Fruit fly (Drosophila melanogaster): Measurements from ENCODE around the gene dsx.

The dsx gene

dm6 chr3R:7902313-7902872 is 64.8 kb downstream of the dsx start, which contains the start of gene mRpS9:
Gene mRpS9 (minus strand): TSS chr3R:7902667.
- TF ChIP-seq CTCF (optimal IDR thresholded peaks at IDR 0.05), result no peak
- TF ChIP-seq CG8478 (optimal IDR thresholded peaks at IDR 0.05), result no peak

dm6 chr3R:7899277-7899676 is 67.9 kb downstream of the dsx start:
- no peak for TF ChIP-seq CTCF (optimal IDR thresholded peaks at IDR 0.05)
- no peak for TF ChIP-seq CG8478 (optimal IDR thresholded peaks at IDR 0.05)

dm6 chr3R:7895457-7895856 is 71.8 kb downstream of the dsx start:
- TF ChIP-seq CG8478 (optimal IDR thresholded peaks at IDR 0.05) (no peak), CTCF (optimal IDR thresholded peaks at IDR 0.05) (no peak)

DNA sequence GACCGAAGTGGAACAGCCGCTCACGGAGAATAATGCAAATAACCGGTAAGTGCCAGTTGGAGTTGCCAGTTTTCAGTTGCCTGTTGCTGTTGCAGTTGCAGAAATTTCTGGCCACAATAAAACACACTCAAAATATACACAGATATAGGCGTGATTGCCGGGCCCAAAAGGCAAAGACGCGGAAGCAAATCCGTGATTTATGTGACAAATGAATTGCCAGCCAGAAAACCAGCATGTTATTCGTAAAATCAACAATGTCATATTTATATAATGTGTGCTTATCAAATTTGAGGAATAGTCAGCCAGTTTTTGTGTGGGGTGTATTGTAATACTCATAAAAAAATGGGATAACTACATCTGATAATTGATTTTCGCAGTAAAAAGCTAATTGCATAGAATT is 72.6 kb downstream of the dsx start:
- TF ChIP-seq CG8478 (optimal IDR thresholded peaks at IDR 0.05), result no peak
- TF ChIP-seq CTCF (optimal IDR thresholded peaks at IDR 0.05), result no peak

DNA sequence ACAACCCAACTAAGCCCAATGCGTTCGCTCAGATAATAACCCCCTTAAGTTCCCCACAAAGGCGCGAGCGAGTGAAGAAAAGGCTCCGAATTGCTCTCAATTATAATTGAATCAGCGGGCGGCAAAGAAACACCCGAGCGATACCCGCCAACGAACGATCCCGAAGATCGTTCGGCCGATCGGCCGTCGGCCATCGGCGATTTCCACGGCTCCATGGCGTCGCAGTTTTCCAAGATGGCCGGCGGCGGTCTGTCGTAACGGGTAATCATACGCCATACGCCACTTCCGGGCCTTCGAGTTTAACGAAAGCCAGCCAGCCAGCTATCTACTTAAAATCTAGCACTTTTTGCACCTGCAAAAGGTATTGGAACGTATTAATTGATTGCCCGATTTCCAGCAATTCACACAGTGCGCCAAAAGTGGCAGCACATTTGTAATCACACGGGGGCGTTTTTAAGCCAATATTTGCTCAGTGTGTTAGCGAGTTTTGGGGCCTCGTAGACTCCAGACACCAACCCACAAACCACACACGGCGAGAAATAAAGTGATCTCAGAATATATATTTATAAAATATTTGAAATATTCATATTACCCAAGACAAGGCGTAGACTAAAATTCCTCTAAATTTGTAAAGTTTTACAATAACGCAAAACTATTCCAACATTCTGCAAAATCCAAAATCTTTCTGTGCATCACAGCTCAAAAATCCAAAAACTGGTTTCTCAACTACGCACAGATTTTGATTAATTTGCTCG is 74.8 kb downstream of the dsx start:
- TF ChIP-seq CTCF (optimal IDR thresholded peaks at IDR 0.05) (no peak), CG8478 (optimal IDR thresholded peaks at IDR 0.05) (no peak)

DNA sequence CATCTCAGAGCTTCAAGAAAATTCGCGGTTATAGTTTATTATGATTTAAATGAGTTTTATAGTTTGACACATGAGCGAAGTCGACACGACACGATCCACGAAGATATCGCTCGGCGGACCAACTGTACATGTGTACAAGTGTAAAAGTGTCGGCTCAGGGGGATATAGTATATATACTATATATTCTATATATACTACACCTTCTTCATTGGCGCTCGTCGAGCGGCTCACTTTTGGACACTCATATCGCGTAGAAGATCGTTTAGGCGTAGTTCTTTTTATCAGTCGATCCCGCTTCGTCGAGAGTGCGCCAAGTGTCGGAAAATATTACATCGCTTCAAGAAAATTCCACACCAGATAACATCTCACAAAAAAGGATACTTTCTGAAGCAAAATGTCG is 76.2 kb downstream of the dsx start, which contains the start of gene wtrw:
wtrw (plus strand) TSS at position 301 of the 400 bp plus-strand sequence.
- TF ChIP-seq CTCF (optimal IDR thresholded peaks at IDR 0.05), result no peak
- TF ChIP-seq CG8478 (optimal IDR thresholded peaks at IDR 0.05), result no peak

dm6 chr3R:7886859-7887190 is 80.4 kb downstream of the dsx start, which contains the start of gene ArgRS-m:
Gene ArgRS-m (plus strand): TSS chr3R:7887045.
- peak in 1 of 2 experiments; percentile 8 for TF ChIP-seq CTCF (optimal IDR thresholded peaks at IDR 0.05)
- TF ChIP-seq CG8478 (optimal IDR thresholded peaks at IDR 0.05), result no peak

dm6 chr3R:7886167-7886858 is 80.9 kb downstream of the dsx start, which contains the start of gene CG17816:
Gene CG17816 (minus strand): TSS chr3R:7886733.
- TF ChIP-seq CTCF (optimal IDR thresholded peaks at IDR 0.05), result peak in 1 of 2 experiments; percentile 23
- TF ChIP-seq CG8478 (optimal IDR thresholded peaks at IDR 0.05), result no peak

DNA sequence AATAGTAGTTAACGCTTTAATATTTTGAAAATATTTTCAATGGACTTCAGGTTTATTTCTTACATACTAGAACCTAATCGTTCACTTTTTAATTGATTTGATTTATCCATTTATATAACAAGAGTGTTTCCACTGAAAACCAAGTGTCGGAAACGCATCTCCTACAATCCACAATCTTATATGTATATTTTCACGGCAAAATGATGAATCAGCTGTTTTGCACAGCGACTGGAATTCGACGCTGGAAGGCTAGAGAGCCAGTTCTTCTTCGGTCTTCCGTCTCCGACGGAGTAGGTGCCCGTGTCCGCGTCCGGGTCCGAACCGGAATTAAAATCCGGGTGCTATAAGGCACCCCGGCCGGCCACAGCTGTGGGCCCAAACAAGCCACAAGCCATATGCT is 82.8 kb downstream of the dsx start:
- TF ChIP-seq CTCF (optimal IDR thresholded peaks at IDR 0.05) (no peak), CG8478 (optimal IDR thresholded peaks at IDR 0.05) (no peak)
